Fruit fly (Drosophila melanogaster): ENCODE results near the gene Sema1a.

The Sema1a gene

DNA sequence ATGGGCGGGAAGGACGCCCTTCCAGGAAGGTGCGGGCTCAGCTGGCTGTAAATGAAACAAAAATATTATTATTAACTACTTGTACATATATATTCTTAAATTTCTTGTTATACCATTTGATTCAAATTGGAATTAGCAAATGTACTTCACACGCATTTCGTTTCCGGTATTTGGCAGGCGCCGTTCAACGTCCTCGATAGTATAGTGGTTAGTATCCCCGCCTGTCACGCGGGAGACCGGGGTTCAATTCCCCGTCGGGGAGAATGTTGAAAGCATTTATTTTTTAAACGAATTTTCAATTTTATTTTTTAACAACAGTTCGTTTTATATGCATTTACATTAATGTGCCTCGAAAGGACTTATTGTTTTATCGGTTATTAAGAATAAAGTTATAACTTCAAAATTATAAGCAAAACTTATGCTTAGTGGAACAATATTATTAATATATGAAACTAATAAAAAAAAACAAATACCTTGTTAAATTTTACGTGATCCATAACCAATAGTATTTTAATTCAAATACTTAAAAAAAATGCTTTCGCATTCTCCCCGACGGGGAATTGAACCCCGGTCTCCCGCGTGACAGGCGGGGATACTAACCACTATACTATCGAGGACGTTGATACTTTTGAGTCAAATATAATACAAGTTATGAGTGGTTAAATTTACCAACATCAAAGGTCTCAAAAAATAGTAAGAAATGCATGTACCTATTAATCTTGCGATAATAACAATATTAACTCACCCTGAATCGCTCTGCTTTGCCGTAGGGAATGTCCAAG is 141.5 kb downstream of the Sema1a start (continued):
- no peak for TF ChIP-seq cwo (GFP tag; optimal IDR thresholded peaks at IDR 0.05)
- no peak for TF ChIP-seq CG4707 (GFP tag; optimal IDR thresholded peaks at IDR 0.05)
- TF ChIP-seq jigr1 (GFP tag; IDR thresholded peaks at IDR 0.05), result no peak
- no peak for TF ChIP-seq Spps (tag; optimal IDR thresholded peaks at IDR 0.05)
- TF ChIP-seq sob (GFP tag; IDR thresholded peaks at IDR 0.05), result no peak
- TF ChIP-seq da (GFP tag; optimal IDR thresholded peaks at IDR 0.05), result no peak
- no peak for TF ChIP-seq tup (GFP tag; optimal IDR thresholded peaks at IDR 0.05)
- TF ChIP-seq tio (GFP tag; optimal IDR thresholded peaks at IDR 0.05), result no peak
- TF ChIP-seq CG34422 (GFP tag; IDR thresholded peaks at IDR 0.05), result no peak
- no peak for TF ChIP-seq gfzf (GFP tag; optimal IDR thresholded peaks at IDR 0.05)
- TF ChIP-seq CG14710 (tag; optimal IDR thresholded peaks at IDR 0.05), result no peak
- no peak for TF ChIP-seq CG7357 (GFP tag; IDR thresholded peaks at IDR 0.05)
- TF ChIP-seq CG2712 (tag; optimal IDR thresholded peaks at IDR 0.05), result no peak
- TF ChIP-seq Deaf1 (tag; optimal IDR thresholded peaks at IDR 0.05), result no peak
- TF ChIP-seq Doc2 (GFP tag; IDR thresholded peaks at IDR 0.05), result no peak
- no peak for TF ChIP-seq CG34376 (GFP tag; optimal IDR thresholded peaks at IDR 0.05)
- TF ChIP-seq CG10274 (GFP tag; optimal IDR thresholded peaks at IDR 0.05), result no peak
- TF ChIP-seq Mrtf (GFP tag; IDR thresholded peaks at IDR 0.05), result no peak
- TF ChIP-seq ranshi (GFP tag; IDR thresholded peaks at IDR 0.05), result no peak
- TF ChIP-seq Bdp1 (GFP tag; optimal IDR thresholded peaks at IDR 0.05), result peak; percentile 97
- TF ChIP-seq run (tag; optimal IDR thresholded peaks at IDR 0.05), result no peak
- no peak for TF ChIP-seq fd96Cb (tag; optimal IDR thresholded peaks at IDR 0.05)
- TF ChIP-seq klu (GFP tag; IDR thresholded peaks at IDR 0.05), result no peak
- no peak for TF ChIP-seq Ravus (GFP tag; IDR thresholded peaks at IDR 0.05)
- TF ChIP-seq Dip3 (GFP tag; optimal IDR thresholded peaks at IDR 0.05), result no peak
- no peak for TF ChIP-seq Ptx1 (GFP tag; IDR thresholded peaks at IDR 0.05)
- TF ChIP-seq NC2α (GFP tag; optimal IDR thresholded peaks at IDR 0.05), result no peak
- TF ChIP-seq CG34224 (GFP tag; IDR thresholded peaks at IDR 0.05; ENCODE audit: partially characterized antibody), result 0 out of 3 replicates have a peak, but pooled peaks have one; percentile 46
- peak; percentile 71; the same call in 2 of the 3 replicates for TF ChIP-seq hb (GFP tag; IDR thresholded peaks at IDR 0.05; ENCODE audit: partially characterized antibody)
- no peak for TF ChIP-seq CG32532 (GFP tag; IDR thresholded peaks at IDR 0.05)
- peak in 1 of 2 experiments; percentile 25 for TF ChIP-seq Eip74EF (GFP tag; optimal IDR thresholded peaks at IDR 0.05)
- TF ChIP-seq ash1 (GFP tag; optimal IDR thresholded peaks at IDR 0.05), result no peak
- no peak for TF ChIP-seq CG10267 (tag; optimal IDR thresholded peaks at IDR 0.05)
- TF ChIP-seq Nf-YA (GFP tag; IDR thresholded peaks at IDR 0.05), result no peak
- TF ChIP-seq CG9609 (GFP tag; optimal IDR thresholded peaks at IDR 0.05), result no peak
- TF ChIP-seq CG17612 (GFP tag; IDR thresholded peaks at IDR 0.05), result no peak
- no peak for TF ChIP-seq CG6683 (GFP tag; optimal IDR thresholded peaks at IDR 0.05)
- TF ChIP-seq CG6765 (GFP tag; optimal IDR thresholded peaks at IDR 0.05), result no peak
- TF ChIP-seq Kr (GFP tag; optimal IDR thresholded peaks at IDR 0.05), result no peak
- peak; percentile 76 for TF ChIP-seq CG7963 (GFP tag; IDR thresholded peaks at IDR 0.05; ENCODE audit: partially characterized antibody)
- TF ChIP-seq en (GFP tag; optimal IDR thresholded peaks at IDR 0.05), result no peak
- no peak for TF ChIP-seq cas (GFP tag; IDR thresholded peaks at IDR 0.05)
- TF ChIP-seq CG11504 (tag; optimal IDR thresholded peaks at IDR 0.05), result no peak
- TF ChIP-seq pros (GFP tag; optimal IDR thresholded peaks at IDR 0.05), result no peak
- TF ChIP-seq zen2 (GFP tag; IDR thresholded peaks at IDR 0.05; ENCODE audit: partially characterized antibody), result peak; percentile 28; the same call in 2 of the 3 replicates
- TF ChIP-seq Taf1 (GFP tag; IDR thresholded peaks at IDR 0.05), result no peak
- TF ChIP-seq cato (GFP tag; optimal IDR thresholded peaks at IDR 0.05; ENCODE audit: borderline replicate concordance), result no peak
- peak; percentile 84 for TF ChIP-seq tna (GFP tag; IDR thresholded peaks at IDR 0.05; ENCODE audit: partially characterized antibody)
- 0 out of 4 replicates have a peak, but pooled peaks have one; percentile 40 for TF ChIP-seq chinmo (GFP tag; IDR thresholded peaks at IDR 0.05; ENCODE audit: partially characterized antibody)

Measured in whole organism, embryonic.